Worm (Caenorhabditis elegans): ENCODE results near the gene srd-64.

The srd-64 gene

ce11 chrIII:1673320-1673719, 21.6 kb downstream of the srd-64 start:
- TF ChIP-seq ceh-58 (GFP tag; IDR thresholded peaks at IDR 0.05), result no peak
- peak; percentile 34; the same call in 1 of the 2 replicates for TF ChIP-seq cebp-1 (GFP tag; IDR thresholded peaks at IDR 0.05)
- peak; percentile 91 for TF ChIP-seq cebp-1 (tag; optimal IDR thresholded peaks at IDR 0.05)

- TF ChIP-seq F37B4.10 (GFP tag; IDR thresholded peaks at IDR 0.05) (no peak), F57A8.1 (GFP tag; optimal IDR thresholded peaks at IDR 0.05) (no peak)
Observed at ce11 chrIII:1668519-1668918, 26.4 kb downstream of the srd-64 start, which contains the start of gene glb-30. TSS of gene glb-30 (minus strand) at chrIII:1668619.

- TF ChIP-seq let-526 (GFP tag; IDR thresholded peaks at IDR 0.05) (no peak), athp-1 (tag; optimal IDR thresholded peaks at IDR 0.05) (no peak), madf-10 (tag; optimal IDR thresholded peaks at IDR 0.05) (no peak), pha-4 (tag; optimal IDR thresholded peaks at IDR 0.05) (no peak), Y79H2A.3 (GFP tag; conservative IDR thresholded peaks at IDR 0.05) (no peak), Y95B8A.8 (GFP tag; IDR thresholded peaks at IDR 0.05) (no peak), F23B12.7 (tag; optimal IDR thresholded peaks at IDR 0.05; ENCODE audit: insufficient read depth) (no peak), madf-3 (GFP tag; IDR thresholded peaks at IDR 0.05) (no peak), nhr-80 (tag; optimal IDR thresholded peaks at IDR 0.05) (no peak), attf-5 (GFP tag; optimal IDR thresholded peaks at IDR 0.05) (no peak)
Observed at ce11 chrIII:1666893-1667292, 28.0 kb downstream of the srd-64 start.

- no peak for TF ChIP-seq akir-1 (GFP tag; optimal IDR thresholded peaks at IDR 0.05)
- TF ChIP-seq F22D6.2 (tag; optimal IDR thresholded peaks at IDR 0.05), result no peak
- no peak for TF ChIP-seq madf-8 (GFP tag; conservative IDR thresholded peaks at IDR 0.05)
- no peak for TF ChIP-seq madf-10 (tag; optimal IDR thresholded peaks at IDR 0.05)
Observed at ce11 chrIII:1665799-1666308, 29.1 kb downstream of the srd-64 start, which contains the start of gene Y22D7AR.3. TSS of gene Y22D7AR.3 (minus strand) at chrIII:1665849.

- TF ChIP-seq snpc-4 (GFP tag; optimal IDR thresholded peaks at IDR 0.05) (no peak), snpc-4 (tag; optimal IDR thresholded peaks at IDR 0.05) (no peak)
Observed at ce11 chrIII:1665373-1665772, 29.5 kb downstream of the srd-64 start.

- TF ChIP-seq rpc-1 (optimal IDR thresholded peaks at IDR 0.05) (no peak), rpc-1 (tag; optimal IDR thresholded peaks at IDR 0.05) (peak; percentile 11), mxl-1 (tag; optimal IDR thresholded peaks at IDR 0.05) (no peak), C17E4.6 (GFP tag; IDR thresholded peaks at IDR 0.05) (no peak), zfh-2 (GFP tag; conservative IDR thresholded peaks at IDR 0.05) (peak; percentile 76), lin-26 (GFP tag; IDR thresholded peaks at IDR 0.05) (no peak), egrh-3 (GFP tag; IDR thresholded peaks at IDR 0.05) (peak; percentile 64; the same call in 1 of the 2 replicates), B0019.2 (GFP tag; conservative IDR thresholded peaks at IDR 0.05) (no peak), madf-8 (GFP tag; conservative IDR thresholded peaks at IDR 0.05) (no peak), F37B4.10 (GFP tag; IDR thresholded peaks at IDR 0.05) (no peak), nhr-90 (tag; optimal IDR thresholded peaks at IDR 0.05) (no peak), chd-7 (tag; optimal IDR thresholded peaks at IDR 0.05) (no peak), Y67H2A.10 (GFP tag; conservative IDR thresholded peaks at IDR 0.05) (no peak), ceh-27 (GFP tag; optimal IDR thresholded peaks at IDR 0.05) (no peak)
Observed at ce11 chrIII:1664761-1665266, 30.1 kb downstream of the srd-64 start, which contains the start of gene Y22D7AL.16. TSS of gene Y22D7AL.16 (minus strand) at chrIII:1665216.

Measured in whole organism, young adult.